Worm (Caenorhabditis elegans) whole organism, young adult: ENCODE data around the gene algn-2.

Experiments used
- B0035.1 ChIP-seq: sonication (generic microtip); optimal IDR thresholded peaks from 2 replicates; lab custom pipeline; 2016; ENCODE audit warnings: missing genetic modification characterization, mild to moderate bottlenecking, missing compliant biosample characterization, missing genotype, missing genetic modification reagents
- F57C9.4 ChIP-seq: sonication (generic microtip); optimal IDR thresholded peaks from 2 replicates; lab custom pipeline; 2017; ENCODE audit warnings: mild to moderate bottlenecking, missing genetic modification characterization, missing compliant biosample characterization
- Y53F4B.3 ChIP-seq: fragments of 200-800 bp; sonication (Bioruptor generic); IDR thresholded peaks from 2 replicates; pipeline ENCODE4 v1.3.6; 2022; ENCODE audit warnings: missing genetic modification reagents, missing genetic modification characterization, missing compliant biosample characterization
- attf-6 ChIP-seq: fragments of 200-800 bp; sonication (Bioruptor generic); IDR thresholded peaks from 2 replicates; pipeline ENCODE4 v1.3.6; 2022; ENCODE audit warnings: missing genetic modification reagents, missing genetic modification characterization, missing compliant biosample characterization
- chd-7 ChIP-seq: sonication (generic microtip); optimal IDR thresholded peaks from 2 replicates; lab custom pipeline; 2016; ENCODE audit warnings: mild to moderate bottlenecking, missing genetic modification characterization, moderate library complexity, missing compliant biosample characterization
- ekl-4 ChIP-seq: fragments of 200-800 bp; sonication (Bioruptor generic); IDR thresholded peaks from 2 replicates; pipeline ENCODE4 v1.3.6; 2022; ENCODE audit warnings: missing genetic modification reagents, missing genetic modification characterization, missing compliant biosample characterization
- ets-4 ChIP-seq: fragments of 200-800 bp; sonication (Bioruptor generic); optimal IDR thresholded peaks from 2 replicates; lab custom pipeline; 2018; ENCODE audit warnings: mild to moderate bottlenecking, missing genetic modification characterization, missing compliant biosample characterization
- mcd-1 ChIP-seq: fragments of 200-800 bp; sonication (Bioruptor generic); IDR thresholded peaks from 2 replicates; pipeline ENCODE4 v1.3.6; 2022; ENCODE audit warnings: missing genetic modification reagents, missing genetic modification characterization, missing compliant biosample characterization
- mxl-1 ChIP-seq: sonication (generic microtip); optimal IDR thresholded peaks from 2 replicates; lab custom pipeline; 2016; ENCODE audit warnings: missing genetic modification characterization, missing compliant biosample characterization
- nfya-2 ChIP-seq: fragments of 200-800 bp; sonication (Bioruptor generic); IDR thresholded peaks from 2 replicates; pipeline ENCODE4 v1.3.6; 2022; ENCODE audit warnings: missing genetic modification reagents, missing genetic modification characterization, missing compliant biosample characterization
- nfyb-1 ChIP-seq: fragments of 200-800 bp; sonication (Bioruptor generic); IDR thresholded peaks from 2 replicates; pipeline ENCODE4 v1.3.6; 2022; ENCODE audit warnings: missing genetic modification reagents, missing genetic modification characterization, missing compliant biosample characterization
- nhr-27 ChIP-seq: fragments of 200-800 bp; sonication (Bioruptor generic); optimal IDR thresholded peaks from 2 replicates; lab custom pipeline; 2018; ENCODE audit warnings: mild to moderate bottlenecking, missing genetic modification characterization, moderate library complexity, missing compliant biosample characterization

DNA sequence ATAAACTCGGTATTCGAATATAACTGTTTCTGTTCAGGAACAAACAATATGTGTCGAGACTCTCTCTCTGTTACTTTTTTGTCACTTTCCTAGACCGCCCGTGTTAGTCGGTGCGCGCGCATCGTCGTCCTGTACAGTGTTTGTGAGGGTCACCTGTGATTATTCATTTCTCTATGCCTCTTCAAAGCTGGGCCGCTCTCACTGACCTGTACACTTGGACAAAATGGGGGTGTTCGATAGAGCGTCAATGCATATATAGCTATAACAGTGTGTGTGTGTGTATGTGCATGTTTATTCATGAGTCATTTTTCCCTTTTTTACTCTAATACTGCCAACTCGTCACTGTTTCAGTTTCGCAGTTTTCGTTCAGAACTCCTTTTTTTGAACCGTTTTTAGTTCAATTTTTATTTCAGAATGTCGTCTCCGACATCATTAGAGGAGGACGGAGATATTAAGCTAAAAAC, 4.6 kb downstream of the algn-2 start, which contains the start of gene pkc-3:
- TF ChIP-seq nfyb-1 (peak; percentile 72), ets-4 (peak; percentile 54), mcd-1 (GFP tag; lab: Robert Waterston, UW) (peak; percentile 47; the same call in 1 of the 2 replicates), F57C9.4 (no peak), nfya-2 (GFP tag; lab: Robert Waterston, UW) (no peak), mxl-1 (tag; lab: Kevin White, UChicago) (no peak), attf-6 (peak; percentile 45; the same call in 1 of the 2 replicates), chd-7 (tag; lab: Kevin White, UChicago) (peak; percentile 82), Y53F4B.3 (GFP tag; lab: Robert Waterston, UW) (no peak), B0035.1 (tag; lab: Kevin White, UChicago) (peak; percentile 28), ekl-4 (peak; percentile 78), nhr-27 (no peak)
